Worm (Caenorhabditis elegans) whole organism, L3 larva: ENCODE data around the gene txt-4.

Experiments used
- ama-1 ChIP-seq: fragments of 150-350 bp; optimal IDR thresholded peaks from 2 replicates; lab custom pipeline; 2018
- ceh-28 ChIP-seq: fragments of 150-350 bp; optimal IDR thresholded peaks from 2 replicates; lab custom pipeline; 2014; ENCODE audit warnings: missing biosample characterization, missing genetic modification reagents, missing genetic modification characterization
- ceh-82 ChIP-seq: fragments of 150-350 bp; optimal IDR thresholded peaks from 2 replicates; lab custom pipeline; 2014; ENCODE audit warnings: missing biosample characterization, missing genetic modification characterization
- ceh-9 ChIP-seq: sonication (generic microtip); optimal IDR thresholded peaks from 2 replicates; lab custom pipeline; 2018; ENCODE audit warnings: missing biosample characterization, missing genetic modification characterization
- egl-5 ChIP-seq: fragments of 150-350 bp; optimal IDR thresholded peaks from 2 replicates; lab custom pipeline; 2017; ENCODE audit warnings: missing biosample characterization, missing genetic modification reagents, missing genetic modification characterization, inconsistent platforms
- elt-2 ChIP-seq: sonication (generic microtip); optimal IDR thresholded peaks from 2 replicates; lab custom pipeline; 2016; ENCODE audit warnings: missing genetic modification reagents, mild to moderate bottlenecking, missing genetic modification characterization, missing compliant biosample characterization
- elt-3 ChIP-seq, 3 experiments: fragments of 150-350 bp in 1 of 3; sonication (generic microtip) in 2 of 3; optimal IDR thresholded peaks; 2 replicates in 2 of 3; 4 replicates in 1 of 3; lab custom pipeline; 2014 to 2017; ENCODE audit warnings: missing biosample characterization in 3 of 3, missing genetic modification characterization in 3 of 3
- eor-1 ChIP-seq, 2 experiments: fragments of 150-350 bp; optimal IDR thresholded peaks; 2 replicates each; lab custom pipeline; 2014 to 2018; ENCODE audit warnings: missing biosample characterization in 2 of 2, missing genetic modification characterization in 2 of 2
- fkh-10 ChIP-seq: sonication (generic microtip); optimal IDR thresholded peaks from 2 replicates; lab custom pipeline; 2017; ENCODE audit warnings: missing biosample characterization, missing genetic modification reagents, missing genetic modification characterization
- fkh-2 ChIP-seq: fragments of 150-350 bp; optimal IDR thresholded peaks from 2 replicates; lab custom pipeline; 2014; ENCODE audit warnings: missing biosample characterization, missing genetic modification reagents, missing genetic modification characterization
- jun-1 ChIP-seq: fragments of 150-350 bp; optimal IDR thresholded peaks from 2 replicates; lab custom pipeline; 2014; ENCODE audit warnings: missing biosample characterization, missing genetic modification reagents, missing genetic modification characterization
- lin-15B ChIP-seq: fragments of 150-350 bp; optimal IDR thresholded peaks from 2 replicates; lab custom pipeline; 2014; ENCODE audit warnings: missing biosample characterization, missing genetic modification characterization
- lin-39 ChIP-seq: fragments of 150-350 bp; optimal IDR thresholded peaks from 2 replicates; lab custom pipeline; 2018; ENCODE audit warnings: missing biosample characterization, missing genetic modification reagents, missing genetic modification characterization
- lsy-12 ChIP-seq: sonication (generic microtip); optimal IDR thresholded peaks from 2 replicates; lab custom pipeline; 2016; ENCODE audit warnings: mild to moderate bottlenecking, missing genetic modification characterization, missing compliant biosample characterization
- mdl-1 ChIP-seq: fragments of 150-350 bp; optimal IDR thresholded peaks from 2 replicates; lab custom pipeline; 2014; ENCODE audit warnings: missing biosample characterization, missing genetic modification characterization
- mml-1 ChIP-seq: fragments of 150-350 bp; sonication (generic microtip); optimal IDR thresholded peaks from 3 replicates; lab custom pipeline; 2014; ENCODE audit warnings: missing biosample characterization, missing genetic modification characterization
- nfya-1 ChIP-seq: sonication (generic microtip); optimal IDR thresholded peaks from 2 replicates; lab custom pipeline; 2017; ENCODE audit warnings: missing genetic modification characterization, mild to moderate bottlenecking, missing compliant biosample characterization, antibody characterized with exemption, moderate library complexity; ENCODE audit not compliant: insufficient read depth
- nhr-11 ChIP-seq: fragments of 150-350 bp; optimal IDR thresholded peaks from 2 replicates; lab custom pipeline; 2014; ENCODE audit warnings: missing biosample characterization, missing genetic modification characterization
- nhr-12 ChIP-seq: fragments of 150-350 bp; optimal IDR thresholded peaks from 2 replicates; lab custom pipeline; 2014; ENCODE audit warnings: missing biosample characterization, missing genetic modification characterization
- nhr-23 ChIP-seq: fragments of 150-350 bp; optimal IDR thresholded peaks from 2 replicates; lab custom pipeline; 2014; ENCODE audit warnings: missing biosample characterization, missing genetic modification reagents, missing genetic modification characterization
- nhr-25 ChIP-seq: sonication (generic microtip); optimal IDR thresholded peaks from 2 replicates; lab custom pipeline; 2017; ENCODE audit warnings: missing biosample characterization, missing genetic modification characterization
- nhr-28 ChIP-seq: fragments of 150-350 bp; optimal IDR thresholded peaks from 2 replicates; lab custom pipeline; 2014; ENCODE audit warnings: missing biosample characterization, missing genetic modification characterization
- nhr-43 ChIP-seq: sonication (generic microtip); optimal IDR thresholded peaks from 2 replicates; lab custom pipeline; 2016; ENCODE audit warnings: mild to moderate bottlenecking, missing genetic modification characterization, missing compliant biosample characterization; ENCODE audit not compliant: poor library complexity, severe bottlenecking
- nhr-67 ChIP-seq: fragments of 150-350 bp; optimal IDR thresholded peaks from 2 replicates; lab custom pipeline; 2014; ENCODE audit warnings: missing biosample characterization, missing genetic modification characterization
- nhr-77 ChIP-seq: fragments of 150-350 bp; optimal IDR thresholded peaks from 2 replicates; lab custom pipeline; 2014; ENCODE audit warnings: missing biosample characterization, missing genetic modification characterization
- pha-4 ChIP-seq: fragments of 150-350 bp; optimal IDR thresholded peaks from 2 replicates; lab custom pipeline; 2014; ENCODE audit warnings: missing biosample characterization, missing genetic modification reagents, missing genetic modification characterization
- pqm-1 ChIP-seq: fragments of 150-350 bp; optimal IDR thresholded peaks from 2 replicates; lab custom pipeline; 2017; ENCODE audit warnings: missing biosample characterization, missing genetic modification characterization, inconsistent platforms
- skn-1 ChIP-seq: fragments of 150-350 bp; optimal IDR thresholded peaks from 2 replicates; lab custom pipeline; 2014; ENCODE audit warnings: missing biosample characterization, missing genetic modification characterization
- snpc-4 ChIP-seq: fragments of 150-350 bp; optimal IDR thresholded peaks from 2 replicates; lab custom pipeline; 2014; ENCODE audit warnings: missing biosample characterization, missing genetic modification characterization
- tbx-2 ChIP-seq: sonication (generic microtip); optimal IDR thresholded peaks from 2 replicates; lab custom pipeline; 2016; ENCODE audit warnings: mild to moderate bottlenecking, missing genetic modification characterization, missing compliant biosample characterization
- unc-39 ChIP-seq: sonication (generic microtip); optimal IDR thresholded peaks from 4 replicates; lab custom pipeline; 2017; ENCODE audit warnings: missing biosample characterization, missing genetic modification characterization
- unc-62 ChIP-seq: fragments of 150-350 bp; sonication (generic microtip); optimal IDR thresholded peaks from 4 replicates; lab custom pipeline; 2014; ENCODE audit warnings: missing biosample characterization, missing genetic modification reagents, missing genetic modification characterization
- zag-1 ChIP-seq: fragments of 150-350 bp; optimal IDR thresholded peaks from 2 replicates; lab custom pipeline; 2014; ENCODE audit warnings: missing biosample characterization, missing genetic modification characterization
- ztf-11 ChIP-seq: fragments of 150-350 bp; optimal IDR thresholded peaks from 2 replicates; lab custom pipeline; 2014; ENCODE audit warnings: missing biosample characterization, missing genetic modification characterization
- ztf-4 ChIP-seq: fragments of 150-350 bp; optimal IDR thresholded peaks from 2 replicates; lab custom pipeline; 2014; ENCODE audit warnings: missing biosample characterization, missing genetic modification characterization

The txt-4 gene

DNA sequence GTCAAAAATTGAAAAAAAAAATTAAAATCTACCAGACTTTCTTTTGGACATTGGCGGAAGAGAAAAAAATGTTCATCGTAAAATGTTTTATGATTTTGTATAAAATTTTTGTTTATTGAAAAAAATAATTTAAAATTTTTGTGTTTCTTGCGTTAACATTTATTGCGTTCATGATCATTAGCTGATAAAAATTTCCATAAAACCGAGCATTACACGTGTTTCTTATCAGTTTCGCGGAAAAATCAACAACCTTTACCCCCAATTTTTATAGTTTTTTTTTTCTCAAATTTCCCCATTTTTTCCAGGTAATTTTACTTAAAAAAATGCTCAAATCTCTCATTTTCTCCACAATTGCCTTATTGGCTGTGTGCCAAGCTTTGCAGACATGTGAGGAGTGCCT lies at the start of gene txt-4:
Gene txt-4 (plus strand): TSS at position 324 of the 400 bp plus-strand sequence.
- TF ChIP-seq lin-39 (tag; lab: Kevin White, UChicago) = no peak
- TF ChIP-seq nhr-11 (tag; lab: Kevin White, UChicago) = no peak
- peak; percentile 29 for TF ChIP-seq pqm-1 (tag; lab: Kevin White, UChicago)
- TF ChIP-seq egl-5 (tag; lab: Kevin White, UChicago) = no peak
- TF ChIP-seq ztf-4 = no peak
- TF ChIP-seq fkh-10 (GFP tag; lab: Kevin White, UChicago) = no peak
- no peak for TF ChIP-seq nhr-12 (tag; lab: Kevin White, UChicago)
- TF ChIP-seq nhr-23 (tag; lab: Kevin White, UChicago) = no peak
- TF ChIP-seq lsy-12 = no peak
- TF ChIP-seq nhr-28 (tag; lab: Kevin White, UChicago) = no peak
- no peak for TF ChIP-seq ztf-11
- peak; percentile 40 for TF ChIP-seq pha-4 (tag; lab: Kevin White, UChicago)
- peak; percentile 73 for TF ChIP-seq elt-2 (tag; lab: Kevin White, UChicago)
- TF ChIP-seq nfya-1 (tag; lab: Kevin White, UChicago) = no peak
- TF ChIP-seq skn-1 = no peak

DNA sequence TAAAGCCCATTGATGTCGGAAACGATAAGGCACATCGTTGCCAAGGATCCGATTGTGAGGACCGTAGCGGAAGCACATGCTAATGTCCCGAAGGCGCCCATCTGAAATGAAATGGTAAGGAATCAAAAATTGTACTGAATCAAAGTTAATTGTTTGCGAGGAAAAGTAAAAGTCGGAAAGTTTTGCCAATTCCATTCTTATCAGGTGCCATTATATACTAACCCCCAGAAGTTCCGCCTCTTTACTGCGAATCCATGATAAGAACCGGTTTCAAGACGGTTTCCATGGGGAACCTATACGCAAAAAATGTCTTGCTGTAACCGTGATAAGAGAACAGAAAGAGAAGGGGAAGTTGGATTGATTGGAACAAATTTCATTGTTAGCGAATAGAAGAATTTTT lies 49.7 kb upstream of the txt-4 start, which contains the start of gene col-106:
Gene col-106 (minus strand): TSS at position 101 of the 400 bp plus-strand sequence.
- TF ChIP-seq nhr-25 (tag; lab: Kevin White, UChicago) (no peak), snpc-4 (tag; lab: Kevin White, UChicago) (no peak), lin-15B (no peak), ceh-9 (tag; lab: Kevin White, UChicago) (no peak), fkh-2 (tag; lab: Kevin White, UChicago) (no peak), nhr-23 (tag; lab: Kevin White, UChicago) (no peak), ama-1 (lab: Kevin White, UChicago) (no peak)
- TF ChIP-seq, all 47 proteins: peak for 0

DNA sequence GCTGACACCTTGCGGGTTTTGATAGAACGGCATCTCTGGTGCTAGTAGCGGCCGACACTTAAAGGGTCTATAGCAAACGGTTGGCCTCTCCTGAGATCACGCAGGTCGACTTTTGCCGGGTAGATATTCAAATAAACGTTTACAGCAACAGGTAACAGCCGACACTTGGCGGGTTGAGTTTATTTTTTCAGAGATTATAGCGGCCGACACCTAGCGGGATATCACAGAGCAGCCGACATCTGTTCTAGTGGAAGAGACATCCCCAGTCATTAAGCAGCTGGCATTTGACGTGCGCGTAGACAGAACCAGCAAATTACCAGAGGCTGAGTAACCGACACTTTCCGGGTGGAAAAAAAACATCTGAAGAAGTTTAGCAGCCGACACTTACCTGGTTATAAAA lies 48.9 kb upstream of the txt-4 start:
- no peak for TF ChIP-seq nhr-43 (tag; lab: Kevin White, UChicago)
- TF ChIP-seq elt-2 (tag; lab: Kevin White, UChicago) = no peak
- no peak for TF ChIP-seq ztf-11
- TF ChIP-seq, all 47 proteins: peak for 0

DNA sequence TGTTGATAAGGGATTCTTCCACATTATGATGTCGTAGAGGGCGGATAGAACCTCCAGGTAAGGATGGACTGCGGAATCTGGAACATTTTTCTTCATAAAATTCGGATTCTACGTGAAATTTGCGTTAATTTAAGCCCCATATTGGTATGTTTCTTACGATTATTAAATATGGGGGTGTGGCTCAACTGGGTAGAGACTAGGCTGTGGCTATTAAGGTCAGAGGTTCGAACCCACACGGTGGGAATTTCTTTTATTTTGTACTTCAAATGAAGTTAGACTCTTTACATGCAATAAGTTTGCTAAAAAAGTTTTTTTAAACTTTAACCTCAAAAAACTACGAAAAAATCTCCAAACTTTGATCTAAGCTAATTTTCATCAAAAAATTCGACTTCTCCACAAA lies 44.9 kb upstream of the txt-4 start:
- TF ChIP-seq ama-1 (lab: Kevin White, UChicago) (no peak), nhr-67 (tag; lab: Kevin White, UChicago) (no peak), elt-3 (tag; optimal IDR thresholded peaks at IDR 0.05; lab: Kevin White, UChicago) (no peak), mdl-1 (no peak), ceh-82 (tag; lab: Kevin White, UChicago) (no peak), skn-1 (no peak), eor-1 (tag; optimal IDR thresholded peaks at IDR 0.05; lab: Kevin White, UChicago) (no peak), pqm-1 (tag; lab: Kevin White, UChicago) (no peak), nhr-28 (tag; lab: Kevin White, UChicago) (no peak), ztf-11 (no peak), tbx-2 (tag; lab: Kevin White, UChicago) (no peak), ceh-28 (no peak), nhr-77 (tag; lab: Kevin White, UChicago) (no peak), nhr-12 (tag; lab: Kevin White, UChicago) (no peak), elt-2 (tag; lab: Kevin White, UChicago) (no peak), nfya-1 (tag; lab: Kevin White, UChicago) (no peak), nhr-25 (tag; lab: Kevin White, UChicago) (no peak)
- TF ChIP-seq, all 47 proteins: peak for 0

DNA sequence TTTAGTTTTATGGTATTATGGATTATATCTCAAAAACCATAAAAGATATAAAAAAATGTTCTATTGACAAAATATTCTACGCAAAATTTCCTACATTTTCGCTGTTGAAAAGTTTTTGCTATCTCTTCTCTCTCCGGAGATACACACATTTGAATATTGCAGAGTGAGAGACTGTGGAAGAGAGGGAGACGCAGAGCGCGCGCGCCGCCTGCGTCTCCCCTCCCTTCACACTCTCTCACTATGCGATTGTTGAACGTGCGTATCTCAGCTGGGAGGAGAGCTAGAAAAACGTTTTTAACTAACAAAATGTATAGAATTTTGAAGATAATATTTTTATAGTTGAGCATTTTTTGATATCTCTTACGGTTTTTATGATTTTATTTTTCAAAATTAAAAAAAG lies 41.3 kb upstream of the txt-4 start:
- no peak for TF ChIP-seq ztf-4
- no peak for TF ChIP-seq ztf-11
- no peak for TF ChIP-seq zag-1 (tag; lab: Kevin White, UChicago)
- TF ChIP-seq elt-3 (tag; optimal IDR thresholded peaks at IDR 0.05; lab: Kevin White, UChicago) = no peak
- no peak for TF ChIP-seq mml-1 (tag; lab: Kevin White, UChicago)
- TF ChIP-seq unc-62 (GFP tag; lab: Kevin White, UChicago) = no peak
- TF ChIP-seq nhr-28 (tag; lab: Kevin White, UChicago) = no peak
- no peak for TF ChIP-seq jun-1
- no peak for TF ChIP-seq unc-39
